Fruit fly (Drosophila melanogaster) whole organism, embryonic: ENCODE measurements around the gene Socs36E.

ENCODE experiments used
- Asciz ChIP-seq: fragments of 200-800 bp; sonication (Bioruptor generic); optimal IDR thresholded peaks from 2 replicates; lab custom pipeline; 2017; ENCODE audit warnings: missing biosample characterization, mild to moderate bottlenecking, missing genetic modification characterization, missing genetic modification reagents
- CG10654 ChIP-seq: fragments of 200-800 bp; sonication (Bioruptor generic); optimal IDR thresholded peaks from 2 replicates; lab custom pipeline; 2016; ENCODE audit warnings: missing biosample characterization, missing genetic modification characterization
- CG10979 ChIP-seq: fragments of 200-800 bp; sonication (Bioruptor generic); optimal IDR thresholded peaks from 2 replicates; lab custom pipeline; 2018; ENCODE audit warnings: missing biosample characterization, mild to moderate bottlenecking, missing genetic modification characterization, moderate library complexity
- CG12071 ChIP-seq: fragments of 200-800 bp; sonication (Bioruptor generic); optimal IDR thresholded peaks from 3 replicates; lab custom pipeline; 2018; ENCODE audit warnings: missing biosample characterization, mild to moderate bottlenecking, missing genetic modification characterization
- CG12299 ChIP-seq: fragments of 200-800 bp; sonication (Bioruptor generic); optimal IDR thresholded peaks from 2 replicates; lab custom pipeline; 2018; ENCODE audit warnings: missing biosample characterization, mild to moderate bottlenecking, missing genetic modification characterization
- CG15011 ChIP-seq: fragments of 200-800 bp; sonication (Bioruptor generic); optimal IDR thresholded peaks from 3 replicates; lab custom pipeline; 2018; ENCODE audit warnings: missing biosample characterization, mild to moderate bottlenecking, missing genetic modification characterization
- CG15269 ChIP-seq: fragments of 200-800 bp; sonication (Bioruptor generic); optimal IDR thresholded peaks from 2 replicates; lab custom pipeline; 2018; ENCODE audit warnings: missing biosample characterization, mild to moderate bottlenecking, missing genetic modification characterization, moderate library complexity
- CG15601 ChIP-seq: fragments of 200-800 bp; sonication (Bioruptor generic); optimal IDR thresholded peaks from 3 replicates; lab custom pipeline; 2019; ENCODE audit warnings: missing biosample characterization, mild to moderate bottlenecking, missing genetic modification characterization, moderate library complexity
- CG1792 ChIP-seq: fragments of 200-800 bp; sonication (Bioruptor generic); optimal IDR thresholded peaks from 2 replicates; lab custom pipeline; 2016; ENCODE audit warnings: missing biosample characterization, missing genetic modification characterization
- CG30020 ChIP-seq: fragments of 200-800 bp; optimal IDR thresholded peaks from 2 replicates; lab custom pipeline; 2019; ENCODE audit warnings: missing biosample characterization, mild to moderate bottlenecking, missing genetic modification characterization, moderate library complexity
- CG31388 ChIP-seq: fragments of 200-800 bp; sonication (Bioruptor generic); optimal IDR thresholded peaks from 2 replicates; lab custom pipeline; 2016; ENCODE audit warnings: missing biosample characterization, missing genetic modification characterization
- CG3163 ChIP-seq: fragments of 200-800 bp; sonication (Bioruptor generic); optimal IDR thresholded peaks from 3 replicates; lab custom pipeline; 2016; ENCODE audit warnings: missing biosample characterization, missing genetic modification characterization
- CG4328 ChIP-seq: fragments of 200-800 bp; sonication (Bioruptor generic); optimal IDR thresholded peaks from 3 replicates; lab custom pipeline; 2017; ENCODE audit warnings: missing biosample characterization, missing genetic modification reagents, missing genetic modification characterization
- CG43689 ChIP-seq: fragments of 200-800 bp; sonication (Bioruptor generic); IDR thresholded peaks from 2 replicates; pipeline ENCODE4 v1.3.6; 2022; ENCODE audit warnings: missing biosample characterization, missing genetic modification characterization
- CG4820 ChIP-seq: fragments of 200-800 bp; sonication (Bioruptor generic); optimal IDR thresholded peaks from 3 replicates; lab custom pipeline; 2016; ENCODE audit warnings: missing biosample characterization, missing genetic modification characterization
- CG6813 ChIP-seq: fragments of 200-800 bp; sonication (Bioruptor generic); optimal IDR thresholded peaks from 2 replicates; lab custom pipeline; 2017; ENCODE audit warnings: missing biosample characterization, missing genetic modification characterization, mild to moderate bottlenecking, moderate library complexity, missing genetic modification reagents
- CG7987 ChIP-seq: fragments of 200-800 bp; sonication (Bioruptor generic); optimal IDR thresholded peaks from 2 replicates; lab custom pipeline; 2018; ENCODE audit warnings: missing biosample characterization, mild to moderate bottlenecking, missing genetic modification characterization, moderate library complexity
- CG9727 ChIP-seq: fragments of 200-800 bp; sonication (Bioruptor generic); optimal IDR thresholded peaks from 3 replicates; lab custom pipeline; 2017; ENCODE audit warnings: missing biosample characterization, mild to moderate bottlenecking, missing genetic modification characterization
- Dll ChIP-seq: fragments of 200-800 bp; sonication (Bioruptor generic); IDR thresholded peaks from 4 replicates; pipeline ENCODE4 v1.3.6; 2022; ENCODE audit warnings: missing biosample characterization, missing genetic modification characterization; ENCODE audit not compliant: partially characterized antibody
- Elba2 ChIP-seq: fragments of 200-800 bp; sonication (Bioruptor generic); optimal IDR thresholded peaks from 3 replicates; lab custom pipeline; 2016; ENCODE audit warnings: missing biosample characterization, missing genetic modification characterization
- Fer3 ChIP-seq: fragments of 200-800 bp; sonication (Bioruptor generic); optimal IDR thresholded peaks from 2 replicates; lab custom pipeline; 2018; ENCODE audit warnings: missing biosample characterization, mild to moderate bottlenecking, missing genetic modification characterization, moderate library complexity
- Nf-YC ChIP-seq: fragments of 200-800 bp; optimal IDR thresholded peaks from 3 replicates; lab custom pipeline; 2019; ENCODE audit warnings: missing biosample characterization, mild to moderate bottlenecking, missing genetic modification characterization, moderate library complexity
- Spps ChIP-seq: fragments of 200-800 bp; sonication (Bioruptor generic); optimal IDR thresholded peaks from 2 replicates; lab custom pipeline; 2018; ENCODE audit warnings: missing biosample characterization, mild to moderate bottlenecking, missing genetic modification characterization
- Tbp ChIP-seq: fragments of >200 bp; optimal IDR thresholded peaks from 2 replicates; lab custom pipeline; 2018; ENCODE audit warnings: missing biosample characterization, missing genetic modification characterization
- Trl ChIP-seq, 3 experiments: fragments of >200 bp in 2 of 3; fragments of 200-800 bp in 1 of 3; sonication (Bioruptor generic) in 1 of 3; optimal IDR thresholded peaks; 2 replicates in 1 of 3; 3 replicates in 2 of 3; lab custom pipeline; 2016 to 2017; ENCODE audit warnings: missing biosample characterization in 1 of 3, missing genetic modification characterization in 1 of 3
- ac ChIP-seq: fragments of 200-800 bp; sonication (Bioruptor generic); optimal IDR thresholded peaks from 3 replicates; lab custom pipeline; 2017; ENCODE audit warnings: missing biosample characterization, mild to moderate bottlenecking, missing genetic modification characterization
- br ChIP-seq: fragments of >200 bp; optimal IDR thresholded peaks from 2 replicates; lab custom pipeline; 2017
- cg ChIP-seq: fragments of 200-800 bp; sonication (Bioruptor generic); optimal IDR thresholded peaks from 3 replicates; lab custom pipeline; 2019; ENCODE audit warnings: missing biosample characterization, mild to moderate bottlenecking, missing genetic modification characterization, moderate library complexity
- chif ChIP-seq, 2 experiments: fragments of 200-800 bp; sonication (Bioruptor generic); optimal IDR thresholded peaks; 3 replicates each; lab custom pipeline; 2016; ENCODE audit warnings: missing biosample characterization in 2 of 2, missing genetic modification characterization in 2 of 2
- dati ChIP-seq: fragments of 200-800 bp; sonication (Bioruptor generic); IDR thresholded peaks from 2 replicates; pipeline ENCODE4 v1.3.6; 2022; ENCODE audit warnings: missing biosample characterization, missing genetic modification characterization
- dysf ChIP-seq: fragments of 200-800 bp; sonication (Bioruptor generic); IDR thresholded peaks from 3 replicates; pipeline ENCODE4 v1.3.6; 2022; ENCODE audit warnings: missing biosample characterization, missing genetic modification characterization
- eve ChIP-seq, 2 experiments: fragments of >200 bp; optimal IDR thresholded peaks; 2 replicates each; lab custom pipeline; 2017; ENCODE audit warnings: missing biosample characterization in 2 of 2, missing genetic modification characterization in 2 of 2
- exex ChIP-seq: fragments of 200-800 bp; sonication (Bioruptor generic); optimal IDR thresholded peaks from 4 replicates; lab custom pipeline; 2018; ENCODE audit warnings: missing biosample characterization, mild to moderate bottlenecking, missing genetic modification characterization, moderate library complexity
- eyg ChIP-seq: fragments of 200-800 bp; sonication (Bioruptor generic); optimal IDR thresholded peaks from 3 replicates; lab custom pipeline; 2016; ENCODE audit warnings: missing biosample characterization, missing genetic modification characterization
- fd3F ChIP-seq: fragments of 200-800 bp; sonication (Bioruptor generic); optimal IDR thresholded peaks from 2 replicates; lab custom pipeline; 2018; ENCODE audit warnings: missing biosample characterization, mild to moderate bottlenecking, missing genetic modification characterization, moderate library complexity
- gce ChIP-seq: fragments of 200-800 bp; sonication (Bioruptor generic); IDR thresholded peaks from 3 replicates; pipeline ENCODE4 v1.3.6; 2022; ENCODE audit warnings: missing biosample characterization, missing genetic modification characterization
- gsb-n ChIP-seq: fragments of 200-800 bp; sonication (Bioruptor generic); optimal IDR thresholded peaks from 3 replicates; lab custom pipeline; 2018; ENCODE audit warnings: missing biosample characterization, mild to moderate bottlenecking, missing genetic modification characterization
- her ChIP-seq: fragments of 200-800 bp; sonication (Bioruptor generic); optimal IDR thresholded peaks from 2 replicates; lab custom pipeline; 2016; ENCODE audit warnings: missing biosample characterization, missing genetic modification characterization
- ind ChIP-seq: fragments of 200-800 bp; sonication (Bioruptor generic); optimal IDR thresholded peaks from 3 replicates; lab custom pipeline; 2016; ENCODE audit warnings: missing biosample characterization, missing genetic modification characterization
- kah ChIP-seq: fragments of 200-800 bp; sonication (Bioruptor generic); optimal IDR thresholded peaks from 2 replicates; lab custom pipeline; 2018; ENCODE audit warnings: missing biosample characterization, mild to moderate bottlenecking, missing genetic modification characterization
- p53 ChIP-seq: fragments of 200-800 bp; sonication (Bioruptor generic); optimal IDR thresholded peaks from 2 replicates; lab custom pipeline; 2016; ENCODE audit warnings: missing biosample characterization, missing genetic modification characterization
- pfk ChIP-seq: fragments of 200-800 bp; sonication (Bioruptor generic); optimal IDR thresholded peaks from 2 replicates; lab custom pipeline; 2018; ENCODE audit warnings: missing biosample characterization, mild to moderate bottlenecking, missing genetic modification characterization, moderate library complexity
- phol ChIP-seq: fragments of 200-800 bp; sonication (Bioruptor generic); optimal IDR thresholded peaks from 3 replicates; lab custom pipeline; 2018; ENCODE audit warnings: missing biosample characterization, mild to moderate bottlenecking, missing genetic modification characterization, moderate library complexity
- repo ChIP-seq: fragments of 200-800 bp; sonication (Bioruptor generic); optimal IDR thresholded peaks from 2 replicates; lab custom pipeline; 2016; ENCODE audit warnings: missing biosample characterization, missing genetic modification characterization
- run ChIP-seq: fragments of 200-800 bp; sonication (Bioruptor generic); optimal IDR thresholded peaks from 3 replicates; lab custom pipeline; 2018; ENCODE audit warnings: missing biosample characterization, mild to moderate bottlenecking, missing genetic modification characterization
- sens ChIP-seq: fragments of 200-800 bp; sonication (Bioruptor generic); peaks from one replicate; lab custom pipeline; 2016; ENCODE audit warnings: missing biosample characterization, missing genetic modification characterization
- sima ChIP-seq: fragments of 200-800 bp; sonication (Bioruptor generic); optimal IDR thresholded peaks from 2 replicates; lab custom pipeline; 2016; ENCODE audit warnings: missing biosample characterization, missing genetic modification characterization
- sqz ChIP-seq: fragments of 200-800 bp; sonication (Bioruptor generic); optimal IDR thresholded peaks from 3 replicates; lab custom pipeline; 2018; ENCODE audit warnings: missing biosample characterization, mild to moderate bottlenecking, missing genetic modification characterization
- tio ChIP-seq: fragments of 200-800 bp; sonication (Bioruptor generic); optimal IDR thresholded peaks from 2 replicates; lab custom pipeline; 2017; ENCODE audit warnings: missing biosample characterization, missing genetic modification characterization, inconsistent platforms
- vvl ChIP-seq: fragments of 200-800 bp; sonication (Bioruptor generic); IDR thresholded peaks from 2 replicates; pipeline ENCODE4 v1.3.6; 2022; ENCODE audit warnings: missing biosample characterization, missing genetic modification characterization
- zen2 ChIP-seq: fragments of 200-800 bp; sonication (Bioruptor generic); IDR thresholded peaks from 3 replicates; pipeline ENCODE4 v1.3.6; 2022; ENCODE audit warnings: missing biosample characterization, missing genetic modification characterization; ENCODE audit not compliant: partially characterized antibody

Gene Socs36E

dm6 chr2L:18145253-18145652 lies 7.0 kb downstream of the Socs36E start (continued):
- TF ChIP-seq phol (peak; percentile 89), Dll (GFP tag; lab: Robert Waterston, UW) (no peak), tio (peak; percentile 86), CG12299 (tag; lab: Kevin White, UChicago) (peak; percentile 22), exex (tag; lab: Kevin White, UChicago) (no peak), Nf-YC (no peak), dati (GFP tag; lab: Robert Waterston, UW) (peak; percentile 47; the same call in 1 of the 2 replicates), Elba2 (peak; percentile 76), CG15269 (tag; lab: Kevin White, UChicago) (peak; percentile 76), eve (GFP tag; optimal IDR thresholded peaks at IDR 0.05; lab: Kevin White, UChicago) (peak in 1 of 2 experiments; percentile 82), CG7987 (GFP tag; lab: Kevin White, UChicago) (no peak), Fer3 (peak; percentile 67), dysf (GFP tag; lab: Robert Waterston, UW) (peak; percentile 77), CG30020 (tag; lab: Kevin White, UChicago) (peak; percentile 58), chif (GFP tag; optimal IDR thresholded peaks at IDR 0.05; lab: Kevin White, UChicago) (peak; percentile 86 to 95), cg (GFP tag; lab: Kevin White, UChicago) (no peak), p53 (GFP tag; lab: Kevin White, UChicago) (no peak), kah (peak; percentile 43), Asciz (GFP tag; lab: Kevin White, UChicago) (peak; percentile 55), CG1792 (GFP tag; lab: Kevin White, UChicago) (peak; percentile 64), CG4328 (GFP tag; lab: Kevin White, UChicago) (no peak), her (peak; percentile 79), eyg (GFP tag; lab: Kevin White, UChicago) (no peak), Spps (peak; percentile 84), CG12071 (no peak), sima (peak; percentile 23), fd3F (GFP tag; lab: Kevin White, UChicago) (peak; percentile 34), ind (GFP tag; lab: Kevin White, UChicago) (peak; percentile 77), CG3163 (GFP tag; lab: Kevin White, UChicago) (peak; percentile 63), repo (peak; percentile 83), CG4820 (GFP tag; lab: Kevin White, UChicago) (peak; percentile 87), ac (GFP tag; lab: Kevin White, UChicago) (peak; percentile 95), CG43689 (no peak), gce (GFP tag; lab: Robert Waterston, UW) (peak; percentile 67; the same call in 2 of the 3 replicates), sqz (GFP tag; lab: Kevin White, UChicago) (peak; percentile 42), zen2 (GFP tag; lab: Robert Waterston, UW) (no peak), CG6813 (peak; percentile 84), run (tag; lab: Kevin White, UChicago) (no peak), CG31388 (peak; percentile 67), vvl (GFP tag; lab: Robert Waterston, UW) (peak; percentile 89), CG15011 (GFP tag; lab: Kevin White, UChicago) (peak; percentile 68), Trl (optimal IDR thresholded peaks at IDR 0.05; lab: Kevin White, UChicago) (no peak), Trl (GFP tag; optimal IDR thresholded peaks at IDR 0.05; lab: Kevin White, UChicago) (peak; percentile 88), Tbp (no peak), CG10979 (peak; percentile 93), sens (peak; percentile 98), CG10654 (GFP tag; lab: Kevin White, UChicago) (peak; percentile 86), br (lab: Kevin White, UChicago) (no peak), CG9727 (GFP tag; lab: Kevin White, UChicago) (peak; percentile 98), gsb-n (tag; lab: Kevin White, UChicago) (peak; percentile 86), CG15601 (peak; percentile 67), pfk (GFP tag; lab: Kevin White, UChicago) (no peak)
